Fruit fly (Drosophila melanogaster) whole organism, prepupa: ENCODE data around the gene CG14826.

Experiments
- Blimp-1 ChIP-seq: fragments of 200-800 bp; sonication (Bioruptor generic); optimal IDR thresholded peaks from 3 replicates; lab custom pipeline; 2017; ENCODE audit warnings: missing biosample characterization, missing genetic modification characterization, mild to moderate bottlenecking, moderate library complexity, missing genetic modification reagents
- CG10631 ChIP-seq: fragments of 200-800 bp; sonication (Bioruptor generic); optimal IDR thresholded peaks from 2 replicates; lab custom pipeline; 2016; ENCODE audit warnings: missing biosample characterization, missing genetic modification characterization
- CG11294 ChIP-seq: fragments of 200-800 bp; sonication (Bioruptor generic); IDR thresholded peaks from 2 replicates; pipeline ENCODE4 v1.3.6; 2022; ENCODE audit warnings: missing biosample characterization, missing genetic modification characterization
- CG11762 ChIP-seq: fragments of 200-800 bp; sonication (Bioruptor generic); optimal IDR thresholded peaks from 3 replicates; lab custom pipeline; 2016; ENCODE audit warnings: missing biosample characterization, missing genetic modification characterization; ENCODE audit not compliant: insufficient read depth
- CG11902 ChIP-seq: fragments of 200-800 bp; sonication (Bioruptor generic); optimal IDR thresholded peaks from 3 replicates; lab custom pipeline; 2016; ENCODE audit warnings: missing biosample characterization, missing genetic modification characterization
- CG15336 ChIP-seq: fragments of 200-800 bp; sonication (Bioruptor generic); IDR thresholded peaks from 2 replicates; pipeline ENCODE4 v1.3.6; 2022; ENCODE audit warnings: missing biosample characterization, missing genetic modification characterization
- CG16779 ChIP-seq: fragments of 200-800 bp; sonication (Bioruptor generic); optimal IDR thresholded peaks from 3 replicates; lab custom pipeline; 2017; ENCODE audit warnings: missing biosample characterization, mild to moderate bottlenecking, missing genetic modification characterization
- CG3032 ChIP-seq: fragments of 200-800 bp; optimal IDR thresholded peaks from 2 replicates; lab custom pipeline; 2019; ENCODE audit warnings: missing biosample characterization, mild to moderate bottlenecking, missing genetic modification characterization, moderate library complexity
- CG32006 ChIP-seq: fragments of 200-800 bp; sonication (Bioruptor generic); optimal IDR thresholded peaks from 3 replicates; lab custom pipeline; 2017; ENCODE audit warnings: missing biosample characterization, mild to moderate bottlenecking, missing genetic modification characterization
- CG3919 ChIP-seq: fragments of 200-800 bp; sonication (Bioruptor generic); optimal IDR thresholded peaks from 3 replicates; lab custom pipeline; 2016; ENCODE audit warnings: missing biosample characterization, missing genetic modification characterization
- CG4318 ChIP-seq: fragments of 200-800 bp; sonication (Bioruptor generic); optimal IDR thresholded peaks from 3 replicates; lab custom pipeline; 2017; ENCODE audit warnings: missing biosample characterization, mild to moderate bottlenecking, missing genetic modification characterization
- CG6163 ChIP-seq: fragments of 200-800 bp; sonication (Bioruptor generic); IDR thresholded peaks from 3 replicates; pipeline ENCODE4 v1.3.6; 2022; ENCODE audit warnings: missing biosample characterization, missing genetic modification characterization
- CG6792 ChIP-seq: fragments of 200-800 bp; sonication (Bioruptor generic); optimal IDR thresholded peaks from 3 replicates; lab custom pipeline; 2016; ENCODE audit warnings: missing biosample characterization, missing genetic modification characterization
- CG6808 ChIP-seq: fragments of 200-800 bp; sonication (Bioruptor generic); optimal IDR thresholded peaks from 3 replicates; lab custom pipeline; 2017; ENCODE audit warnings: missing biosample characterization, missing genetic modification characterization, mild to moderate bottlenecking, moderate library complexity, missing genetic modification reagents
- CG7368 ChIP-seq: fragments of 200-800 bp; sonication (Bioruptor generic); optimal IDR thresholded peaks from 3 replicates; lab custom pipeline; 2016; ENCODE audit warnings: missing biosample characterization, missing genetic modification characterization
- CG8319 ChIP-seq: fragments of 200-800 bp; sonication (Bioruptor generic); optimal IDR thresholded peaks from 3 replicates; lab custom pipeline; 2016; ENCODE audit warnings: missing biosample characterization, missing genetic modification characterization
- CG8632 ChIP-seq: fragments of 200-800 bp; sonication (Bioruptor generic); optimal IDR thresholded peaks from 3 replicates; lab custom pipeline; 2016; ENCODE audit warnings: missing biosample characterization, missing genetic modification characterization
- CG9139 ChIP-seq: fragments of 200-800 bp; sonication (Bioruptor generic); optimal IDR thresholded peaks from 3 replicates; lab custom pipeline; 2017; ENCODE audit warnings: missing biosample characterization, mild to moderate bottlenecking, missing genetic modification characterization
- Eip75B ChIP-seq: fragments of 200-800 bp; sonication (Bioruptor generic); optimal IDR thresholded peaks from 3 replicates; lab custom pipeline; 2016; ENCODE audit warnings: missing biosample characterization, missing genetic modification characterization
- Eip78C ChIP-seq: fragments of 200-800 bp; sonication (Bioruptor generic); peaks from one replicate; lab custom pipeline; 2016; ENCODE audit warnings: missing biosample characterization, missing genetic modification characterization
- Eip93F ChIP-seq: fragments of 200-800 bp; sonication (Bioruptor generic); optimal IDR thresholded peaks from 2 replicates; lab custom pipeline; 2016; ENCODE audit warnings: missing biosample characterization, mild to moderate bottlenecking, missing genetic modification characterization
- Ets96B ChIP-seq: fragments of 200-800 bp; optimal IDR thresholded peaks from 2 replicates; lab custom pipeline; 2019; ENCODE audit warnings: missing biosample characterization, mild to moderate bottlenecking, missing genetic modification characterization, moderate library complexity
- Gug ChIP-seq: fragments of 200-800 bp; sonication (Bioruptor generic); IDR thresholded peaks from 2 replicates; pipeline ENCODE4 v1.3.6; 2022; ENCODE audit warnings: missing biosample characterization, missing genetic modification characterization
- Hr39 ChIP-seq: fragments of 200-800 bp; sonication (Bioruptor generic); optimal IDR thresholded peaks from 2 replicates; lab custom pipeline; 2016; ENCODE audit warnings: missing biosample characterization, missing genetic modification characterization
- Hr4 ChIP-seq: fragments of 200-800 bp; sonication (Bioruptor generic); optimal IDR thresholded peaks from 3 replicates; lab custom pipeline; 2016; ENCODE audit warnings: missing biosample characterization, missing genetic modification characterization
- Lpt ChIP-seq: fragments of 200-800 bp; sonication (Bioruptor generic); optimal IDR thresholded peaks from 3 replicates; lab custom pipeline; 2016; ENCODE audit warnings: missing biosample characterization, missing genetic modification characterization
- OdsH ChIP-seq: fragments of 200-800 bp; sonication (Bioruptor generic); optimal IDR thresholded peaks from 3 replicates; lab custom pipeline; 2016; ENCODE audit warnings: missing biosample characterization, missing genetic modification characterization
- Smox ChIP-seq: fragments of 200-800 bp; sonication (Bioruptor generic); optimal IDR thresholded peaks from 3 replicates; lab custom pipeline; 2016; ENCODE audit warnings: missing biosample characterization, missing genetic modification characterization
- Sox102F ChIP-seq: fragments of 200-800 bp; sonication (Bioruptor generic); optimal IDR thresholded peaks from 2 replicates; lab custom pipeline; 2016; ENCODE audit warnings: missing biosample characterization, mild to moderate bottlenecking, missing genetic modification characterization
- Sox14 ChIP-seq: fragments of 200-800 bp; sonication (Bioruptor generic); optimal IDR thresholded peaks from 3 replicates; lab custom pipeline; 2016; ENCODE audit warnings: missing biosample characterization, missing genetic modification characterization
- Sox15 ChIP-seq: fragments of 200-800 bp; sonication (Bioruptor generic); optimal IDR thresholded peaks from 3 replicates; lab custom pipeline; 2016; ENCODE audit warnings: missing biosample characterization, missing genetic modification characterization
- achi ChIP-seq: fragments of 200-800 bp; sonication (Bioruptor generic); optimal IDR thresholded peaks from 3 replicates; lab custom pipeline; 2016; ENCODE audit warnings: missing biosample characterization, missing genetic modification characterization
- acj6 ChIP-seq: fragments of 200-800 bp; sonication (Bioruptor generic); optimal IDR thresholded peaks from 3 replicates; lab custom pipeline; 2016; ENCODE audit warnings: missing biosample characterization, missing genetic modification characterization
- cyc ChIP-seq: fragments of 200-800 bp; sonication (Bioruptor generic); optimal IDR thresholded peaks from 3 replicates; lab custom pipeline; 2016; ENCODE audit warnings: missing biosample characterization, missing genetic modification characterization
- dsx ChIP-seq: fragments of 200-800 bp; optimal IDR thresholded peaks from 3 replicates; lab custom pipeline; 2019; ENCODE audit warnings: missing biosample characterization, mild to moderate bottlenecking, missing genetic modification characterization, moderate library complexity; ENCODE audit not compliant: poor library complexity, severe bottlenecking
- eg ChIP-seq: fragments of 200-800 bp; sonication (Bioruptor generic); IDR thresholded peaks from 3 replicates; pipeline ENCODE4 v1.3.6; 2022; ENCODE audit warnings: missing biosample characterization, missing genetic modification characterization
- esn ChIP-seq: fragments of 200-800 bp; sonication (Bioruptor generic); optimal IDR thresholded peaks from 2 replicates; lab custom pipeline; 2016; ENCODE audit warnings: missing biosample characterization, mild to moderate bottlenecking, missing genetic modification characterization, moderate library complexity
- fd59A ChIP-seq: fragments of 200-800 bp; sonication (Bioruptor generic); optimal IDR thresholded peaks from 2 replicates; lab custom pipeline; 2017; ENCODE audit warnings: missing biosample characterization, mild to moderate bottlenecking, missing genetic modification characterization, missing genetic modification reagents
- fd85E ChIP-seq: fragments of 200-800 bp; sonication (Bioruptor generic); optimal IDR thresholded peaks from 3 replicates; lab custom pipeline; 2016; ENCODE audit warnings: missing biosample characterization, missing genetic modification characterization
- fkh ChIP-seq: fragments of 200-800 bp; sonication (Bioruptor generic); optimal IDR thresholded peaks from 3 replicates; lab custom pipeline; 2017; ENCODE audit warnings: missing biosample characterization, mild to moderate bottlenecking, missing genetic modification characterization, moderate library complexity
- lz ChIP-seq: fragments of 200-800 bp; sonication (Bioruptor generic); optimal IDR thresholded peaks from 3 replicates; lab custom pipeline; 2016; ENCODE audit warnings: missing biosample characterization, missing genetic modification characterization
- net ChIP-seq: fragments of 200-800 bp; sonication (Bioruptor generic); optimal IDR thresholded peaks from 3 replicates; lab custom pipeline; 2016; ENCODE audit warnings: missing biosample characterization, missing genetic modification characterization
- pdm3 ChIP-seq: fragments of 200-800 bp; sonication (Bioruptor generic); optimal IDR thresholded peaks from 3 replicates; lab custom pipeline; 2016; ENCODE audit warnings: missing biosample characterization, missing genetic modification characterization
- salr ChIP-seq, 2 experiments: fragments of 200-800 bp; sonication (Bioruptor generic); optimal IDR thresholded peaks; 3 replicates each; lab custom pipeline; 2016 to 2018; ENCODE audit warnings: missing biosample characterization in 2 of 2, missing genetic modification characterization in 2 of 2, mild to moderate bottlenecking in 1 of 2
- spab ChIP-seq: fragments of 200-800 bp; sonication (Bioruptor generic); optimal IDR thresholded peaks from 2 replicates; lab custom pipeline; 2017; ENCODE audit warnings: missing biosample characterization, mild to moderate bottlenecking, missing genetic modification characterization, missing genetic modification reagents
- ss ChIP-seq, 2 experiments: fragments of 200-800 bp; sonication (Bioruptor generic); optimal IDR thresholded peaks; 2 replicates in 1 of 2; 3 replicates in 1 of 2; lab custom pipeline; 2017 to 2018; ENCODE audit warnings: mild to moderate bottlenecking in 2 of 2, missing biosample characterization in 2 of 2, missing genetic modification characterization in 2 of 2, moderate library complexity in 1 of 2
- topi ChIP-seq: fragments of 200-800 bp; sonication (Bioruptor generic); optimal IDR thresholded peaks from 3 replicates; lab custom pipeline; 2016; ENCODE audit warnings: missing biosample characterization, missing genetic modification characterization
- vri ChIP-seq: fragments of 200-800 bp; sonication (Bioruptor generic); optimal IDR thresholded peaks from 3 replicates; lab custom pipeline; 2016; ENCODE audit warnings: missing biosample characterization, mild to moderate bottlenecking, missing genetic modification characterization

CG14826 gene

DNA sequence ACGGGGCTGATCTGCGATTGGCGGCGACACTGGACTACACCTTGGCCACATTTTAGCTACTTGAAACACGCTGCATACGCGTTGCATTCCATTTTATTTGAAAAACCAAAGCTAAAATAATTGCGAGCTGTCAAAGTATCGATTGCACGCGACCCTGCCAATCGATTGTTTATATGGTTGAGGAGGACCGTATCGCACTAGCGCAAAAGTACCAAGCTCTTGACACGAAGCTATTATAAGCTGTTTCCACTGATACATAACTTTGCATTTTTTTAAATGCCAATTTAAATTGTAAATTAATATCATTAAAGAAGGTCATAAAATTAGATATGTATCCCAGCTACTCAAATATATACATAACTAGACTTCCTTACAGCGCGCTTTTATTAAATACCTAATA is 14.9 kb downstream of the CG14826 start, which contains the start of gene Cdc27 (continued):
- TF ChIP-seq dsx (GFP tag; lab: Kevin White, UChicago) (no peak), CG32006 (GFP tag; lab: Kevin White, UChicago) (no peak), spab (GFP tag; lab: Kevin White, UChicago) (no peak), CG6163 (GFP tag; lab: Robert Waterston, UW) (peak; percentile 50; the same call in 1 of the 3 replicates), ss (GFP tag; optimal IDR thresholded peaks at IDR 0.05; lab: Kevin White, UChicago) (no peak), Lpt (GFP tag; lab: Kevin White, UChicago) (no peak), vri (GFP tag; lab: Kevin White, UChicago) (no peak)

DNA sequence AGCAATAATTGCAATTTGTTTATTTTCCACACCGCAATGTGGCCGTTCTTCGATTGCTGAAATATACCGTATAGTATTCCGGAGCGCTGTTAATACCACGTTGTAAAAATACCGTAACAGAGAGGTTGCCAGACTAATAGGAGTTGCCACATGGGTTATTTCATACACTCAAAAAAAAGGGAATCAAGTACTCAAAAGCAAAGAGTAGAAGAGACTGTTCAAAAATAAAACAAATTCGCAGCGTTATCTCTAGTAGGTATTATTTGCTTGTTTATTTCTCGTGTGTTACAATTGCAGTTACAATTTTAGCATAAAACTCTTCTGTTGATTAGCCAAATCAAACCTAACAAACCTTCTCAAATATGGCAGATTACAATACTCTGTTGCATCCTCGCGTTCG is 16.2 kb downstream of the CG14826 start, which contains the start of gene MED4:
Gene MED4 (minus strand): TSS at position 59 of the 400 bp plus-strand sequence.
- TF ChIP-seq salr (GFP tag; optimal IDR thresholded peaks at IDR 0.05; lab: Kevin White, UChicago) (peak in 1 of 2 experiments; percentile 51), CG3919 (GFP tag; lab: Kevin White, UChicago) (peak; percentile 84), CG3032 (tag; lab: Kevin White, UChicago) (peak; percentile 73), Sox102F (GFP tag; lab: Kevin White, UChicago) (no peak), topi (peak; percentile 71), spab (GFP tag; lab: Kevin White, UChicago) (no peak), Hr4 (GFP tag; lab: Kevin White, UChicago) (peak; percentile 85), Eip93F (no peak), Ets96B (peak; percentile 65), CG8319 (GFP tag; lab: Kevin White, UChicago) (no peak), cyc (GFP tag; lab: Kevin White, UChicago) (peak; percentile 82), Smox (peak; percentile 70), Sox15 (GFP tag; lab: Kevin White, UChicago) (peak; percentile 72), CG7368 (GFP tag; lab: Kevin White, UChicago) (peak; percentile 75), dsx (GFP tag; lab: Kevin White, UChicago) (peak; percentile 69), CG11294 (GFP tag; lab: Robert Waterston, UW) (peak; percentile 72), eg (GFP tag; lab: Robert Waterston, UW) (peak; percentile 91), CG6163 (GFP tag; lab: Robert Waterston, UW) (peak; percentile 83), Blimp-1 (GFP tag; lab: Kevin White, UChicago) (no peak), CG4318 (no peak), net (GFP tag; lab: Kevin White, UChicago) (peak; percentile 80), Eip75B (GFP tag; lab: Kevin White, UChicago) (peak; percentile 77), CG10631 (GFP tag; lab: Kevin White, UChicago) (peak; percentile 76), CG6792 (peak; percentile 71), CG16779 (tag; lab: Kevin White, UChicago) (no peak), CG6808 (no peak), Hr39 (GFP tag; lab: Kevin White, UChicago) (peak; percentile 83), fd59A (GFP tag; lab: Kevin White, UChicago) (peak; percentile 42), CG9139 (GFP tag; lab: Kevin White, UChicago) (no peak), lz (peak; percentile 83), achi (peak; percentile 75), esn (GFP tag; lab: Kevin White, UChicago) (peak; percentile 83), Gug (GFP tag; lab: Robert Waterston, UW) (peak; percentile 63), Lpt (GFP tag; lab: Kevin White, UChicago) (peak; percentile 71), CG8632 (GFP tag; lab: Kevin White, UChicago) (peak; percentile 49), CG11762 (peak; percentile 68), pdm3 (GFP tag; lab: Kevin White, UChicago) (peak; percentile 83), ss (GFP tag; optimal IDR thresholded peaks at IDR 0.05; lab: Kevin White, UChicago) (peak in 1 of 2 experiments; percentile 51), CG15336 (peak; percentile 83), Sox14 (GFP tag; lab: Kevin White, UChicago) (peak; percentile 79), CG11902 (GFP tag; lab: Kevin White, UChicago) (peak; percentile 60), fd85E (no peak), Eip78C (peak; percentile 89), OdsH (GFP tag; lab: Kevin White, UChicago) (peak; percentile 75), fkh (peak; percentile 78), CG32006 (GFP tag; lab: Kevin White, UChicago) (peak; percentile 73), acj6 (GFP tag; lab: Kevin White, UChicago) (peak; percentile 73)
